Worm (Caenorhabditis elegans) whole organism, L4 larva: Measurements from ENCODE around the gene egl-43.

Experiments used
- D1046.2 ChIP-seq: fragments of 200-800 bp; sonication (Bioruptor generic); IDR thresholded peaks from 2 replicates; pipeline ENCODE4 v1.3.6; 2022; ENCODE audit warnings: missing genetic modification characterization, missing compliant biosample characterization
- F37D6.2 ChIP-seq: sonication (generic microtip); optimal IDR thresholded peaks from 2 replicates; lab custom pipeline; 2016; ENCODE audit warnings: mild to moderate bottlenecking, missing genetic modification characterization, missing compliant biosample characterization
- F44E2.7 ChIP-seq: fragments of 200-800 bp; sonication (Bioruptor generic); IDR thresholded peaks from 2 replicates; pipeline ENCODE4 v2.1.2; 2022; ENCODE audit warnings: missing genetic modification characterization, missing compliant biosample characterization
- T26A8.4 ChIP-seq: fragments of 200-800 bp; sonication (Bioruptor generic); IDR thresholded peaks from 2 replicates; pipeline ENCODE4 v1.3.6; 2022; ENCODE audit warnings: missing genetic modification characterization, missing compliant biosample characterization
- Y5F2A.4 ChIP-seq: fragments of 200-800 bp; sonication (Bioruptor generic); optimal IDR thresholded peaks from 2 replicates; lab custom pipeline; 2018; ENCODE audit warnings: mild to moderate bottlenecking, missing genetic modification characterization, missing compliant biosample characterization
- ZK337.2 ChIP-seq: fragments of 200-800 bp; sonication (Bioruptor generic); IDR thresholded peaks from 2 replicates; pipeline ENCODE4 v1.3.6; 2022; ENCODE audit warnings: missing genetic modification reagents, missing genetic modification characterization, missing compliant biosample characterization
- ZK546.5 ChIP-seq, 2 experiments: sonication (generic microtip); optimal IDR thresholded peaks; 2 replicates each; lab custom pipeline; 2017; ENCODE audit warnings: missing biosample characterization in 2 of 2, missing genetic modification characterization in 2 of 2
- ceh-32 ChIP-seq: sonication (generic microtip); optimal IDR thresholded peaks from 2 replicates; lab custom pipeline; 2016; ENCODE audit warnings: mild to moderate bottlenecking, missing genetic modification characterization, missing compliant biosample characterization; ENCODE audit not compliant: poor library complexity
- ceh-44 ChIP-seq: fragments of 200-800 bp; sonication (Bioruptor generic); IDR thresholded peaks from 2 replicates; pipeline ENCODE4 v1.3.6; 2022; ENCODE audit warnings: missing genetic modification reagents, missing genetic modification characterization, missing compliant biosample characterization
- ceh-82 ChIP-seq: sonication (generic microtip); optimal IDR thresholded peaks from 2 replicates; lab custom pipeline; 2017; ENCODE audit warnings: missing biosample characterization, missing genetic modification characterization
- cey-2 ChIP-seq: sonication (generic microtip); optimal IDR thresholded peaks from 3 replicates; lab custom pipeline; 2017; ENCODE audit warnings: missing genetic modification characterization, mild to moderate bottlenecking, missing compliant biosample characterization, antibody characterized with exemption, borderline replicate concordance; ENCODE audit not compliant: insufficient read depth
- daf-19 ChIP-seq: fragments of 200-800 bp; sonication (Bioruptor generic); conservative IDR thresholded peaks from 2 replicates; pipeline ENCODE4 v1.3.6; 2022; ENCODE audit warnings: missing genetic modification characterization, missing compliant biosample characterization
- daf-8 ChIP-seq: fragments of 200-800 bp; sonication (Bioruptor generic); IDR thresholded peaks from 2 replicates; pipeline ENCODE4 v1.3.6; 2022; ENCODE audit warnings: missing genetic modification characterization, missing compliant biosample characterization
- dmd-6 ChIP-seq: fragments of 200-800 bp; sonication (Bioruptor generic); IDR thresholded peaks from 2 replicates; pipeline ENCODE4 v1.3.6; 2022; ENCODE audit warnings: missing genetic modification reagents, missing genetic modification characterization, missing compliant biosample characterization
- dmd-8 ChIP-seq: fragments of 200-800 bp; sonication (Bioruptor generic); IDR thresholded peaks from 2 replicates; pipeline ENCODE4 v1.3.6; 2022; ENCODE audit warnings: missing genetic modification characterization, missing compliant biosample characterization
- dpl-1 ChIP-seq: fragments of 150-350 bp; optimal IDR thresholded peaks from 2 replicates; lab custom pipeline; 2014; ENCODE audit warnings: missing biosample characterization, missing genetic modification reagents, missing genetic modification characterization
- dve-1 ChIP-seq: sonication (generic microtip); optimal IDR thresholded peaks from 2 replicates; lab custom pipeline; 2017; ENCODE audit warnings: antibody characterized with exemption, mild to moderate bottlenecking, missing genetic modification characterization, missing compliant biosample characterization; ENCODE audit not compliant: insufficient read depth
- egl-27 ChIP-seq: sonication (generic microtip); optimal IDR thresholded peaks from 3 replicates; lab custom pipeline; 2017; ENCODE audit warnings: missing biosample characterization, missing genetic modification reagents, missing genetic modification characterization
- egl-43 ChIP-seq: fragments of 200-800 bp; sonication (Bioruptor generic); IDR thresholded peaks from 2 replicates; pipeline ENCODE4 v1.3.6; 2022; ENCODE audit warnings: missing genetic modification reagents, missing genetic modification characterization, missing compliant biosample characterization
- fos-1 ChIP-seq: fragments of 150-350 bp; optimal IDR thresholded peaks from 2 replicates; lab custom pipeline; 2014; ENCODE audit warnings: missing biosample characterization, missing genetic modification characterization
- gei-8 ChIP-seq: fragments of 200-800 bp; sonication (Bioruptor generic); optimal IDR thresholded peaks from 2 replicates; lab custom pipeline; 2018; ENCODE audit warnings: mild to moderate bottlenecking, missing genetic modification characterization, missing compliant biosample characterization
- hif-1 ChIP-seq, 2 experiments: sonication (generic microtip); optimal IDR thresholded peaks; 2 replicates each; lab custom pipeline; 2016 to 2017; ENCODE audit warnings: missing compliant biosample characterization in 2 of 2, missing genetic modification characterization in 2 of 2, missing genetic modification reagents in 2 of 2, missing genotype in 2 of 2, mild to moderate bottlenecking in 1 of 2
- hlh-11 ChIP-seq: fragments of 200-800 bp; sonication (Bioruptor generic); optimal IDR thresholded peaks from 2 replicates; lab custom pipeline; 2018; ENCODE audit warnings: mild to moderate bottlenecking, missing genetic modification characterization, missing compliant biosample characterization
- hlh-30 ChIP-seq: sonication (generic microtip); optimal IDR thresholded peaks from 2 replicates; lab custom pipeline; 2017; ENCODE audit warnings: antibody characterized with exemption, mild to moderate bottlenecking, missing genetic modification characterization, missing compliant biosample characterization; ENCODE audit not compliant: insufficient read depth
- lin-29 ChIP-seq: fragments of 200-800 bp; sonication (Bioruptor generic); IDR thresholded peaks from 2 replicates; pipeline ENCODE4 v1.3.6; 2022; ENCODE audit warnings: missing genetic modification reagents, missing genetic modification characterization, missing compliant biosample characterization
- lin-39 ChIP-seq: fragments of 150-350 bp; optimal IDR thresholded peaks from 2 replicates; lab custom pipeline; 2014; ENCODE audit warnings: missing biosample characterization, missing genetic modification reagents, missing genetic modification characterization
- lsy-2 ChIP-seq, 2 experiments: fragments of 150-350 bp in 1 of 2; sonication (generic microtip) in 1 of 2; optimal IDR thresholded peaks; 2 replicates each; lab custom pipeline; 2014 to 2017; ENCODE audit warnings: missing biosample characterization in 2 of 2, missing genetic modification characterization in 2 of 2
- madf-5 ChIP-seq, 2 experiments: fragments of 200-800 bp; sonication (Bioruptor generic); IDR thresholded peaks; 2 replicates each; pipeline ENCODE4 v1.3.6; 2022; ENCODE audit warnings: missing compliant biosample characterization in 2 of 2, missing genetic modification characterization in 2 of 2
- madf-9 ChIP-seq: fragments of 200-800 bp; sonication (Bioruptor generic); conservative IDR thresholded peaks from 2 replicates; pipeline ENCODE4 v1.3.6; 2022; ENCODE audit warnings: missing genetic modification reagents, missing genetic modification characterization, missing compliant biosample characterization
- mdt-29 ChIP-seq: fragments of 200-800 bp; sonication (Bioruptor generic); IDR thresholded peaks from 2 replicates; pipeline ENCODE4 v1.3.6; 2022; ENCODE audit warnings: missing genetic modification reagents, missing genetic modification characterization, missing compliant biosample characterization
- mep-1 ChIP-seq: fragments of 150-350 bp; sonication (generic microtip); optimal IDR thresholded peaks from 3 replicates; lab custom pipeline; 2014; ENCODE audit warnings: missing biosample characterization, missing genetic modification characterization
- mes-2 ChIP-seq: sonication (generic microtip); optimal IDR thresholded peaks from 2 replicates; lab custom pipeline; 2016; ENCODE audit warnings: missing genotype, mild to moderate bottlenecking, missing genetic modification characterization, missing compliant biosample characterization; ENCODE audit not compliant: poor library complexity, severe bottlenecking
- mxl-2 ChIP-seq: fragments of 200-800 bp; sonication (Bioruptor generic); conservative IDR thresholded peaks from 2 replicates; pipeline ENCODE4 v1.3.6; 2022; ENCODE audit warnings: missing genetic modification reagents, missing genetic modification characterization, missing compliant biosample characterization
- nhr-10 ChIP-seq: fragments of 150-350 bp; optimal IDR thresholded peaks from 2 replicates; lab custom pipeline; 2014; ENCODE audit warnings: missing biosample characterization, missing genetic modification characterization
- nhr-41 ChIP-seq: fragments of 200-800 bp; sonication (Bioruptor generic); IDR thresholded peaks from 2 replicates; pipeline ENCODE4 v1.3.6; 2022; ENCODE audit warnings: missing genetic modification reagents, missing genetic modification characterization, missing compliant biosample characterization
- nhr-6 ChIP-seq: fragments of 150-350 bp; optimal IDR thresholded peaks from 2 replicates; lab custom pipeline; 2014; ENCODE audit warnings: missing biosample characterization, missing genetic modification characterization
- nhr-76 ChIP-seq: fragments of 150-350 bp; optimal IDR thresholded peaks from 2 replicates; lab custom pipeline; 2014; ENCODE audit warnings: missing biosample characterization, missing genetic modification characterization
- nhr-77 ChIP-seq: fragments of 150-350 bp; optimal IDR thresholded peaks from 2 replicates; lab custom pipeline; 2014; ENCODE audit warnings: missing biosample characterization, missing genetic modification characterization
- pqm-1 ChIP-seq: sonication (generic microtip); optimal IDR thresholded peaks from 2 replicates; lab custom pipeline; 2017; ENCODE audit warnings: missing biosample characterization, missing genetic modification characterization
- rbr-2 ChIP-seq: sonication (generic microtip); optimal IDR thresholded peaks from 2 replicates; lab custom pipeline; 2016; ENCODE audit warnings: missing genotype, missing genetic modification characterization, missing compliant biosample characterization
- sdz-12 ChIP-seq: fragments of 200-800 bp; sonication (Bioruptor generic); optimal IDR thresholded peaks from 2 replicates; lab custom pipeline; 2018; ENCODE audit warnings: mild to moderate bottlenecking, missing genetic modification characterization, missing compliant biosample characterization
- skn-1 ChIP-seq: fragments of 150-350 bp; optimal IDR thresholded peaks from 2 replicates; lab custom pipeline; 2014; ENCODE audit warnings: missing biosample characterization, missing genetic modification characterization
- snpc-1.2 ChIP-seq: fragments of 200-800 bp; sonication (Bioruptor generic); IDR thresholded peaks from 2 replicates; pipeline ENCODE4 v1.3.6; 2022; ENCODE audit warnings: missing genetic modification reagents, missing genetic modification characterization, missing compliant biosample characterization
- spr-1 ChIP-seq: sonication (generic microtip); optimal IDR thresholded peaks from 2 replicates; lab custom pipeline; 2016; ENCODE audit warnings: mild to moderate bottlenecking, missing genetic modification characterization, missing compliant biosample characterization
- spr-3 ChIP-seq: fragments of 200-800 bp; sonication (Bioruptor generic); optimal IDR thresholded peaks from 2 replicates; lab custom pipeline; 2018; ENCODE audit warnings: mild to moderate bottlenecking, missing genetic modification characterization, missing compliant biosample characterization
- unc-130 ChIP-seq: sonication (generic microtip); optimal IDR thresholded peaks from 2 replicates; lab custom pipeline; 2016; ENCODE audit warnings: missing genetic modification reagents, missing genetic modification characterization, missing compliant biosample characterization
- unc-39 ChIP-seq: sonication (generic microtip); optimal IDR thresholded peaks from 2 replicates; lab custom pipeline; 2017; ENCODE audit warnings: missing biosample characterization, missing genetic modification characterization
- vab-7 ChIP-seq: fragments of 200-800 bp; sonication (Bioruptor generic); IDR thresholded peaks from 2 replicates; pipeline ENCODE4 v1.3.6; 2022; ENCODE audit warnings: missing genetic modification reagents, missing genetic modification characterization, missing compliant biosample characterization
- zfp-2 ChIP-seq: sonication (generic microtip); optimal IDR thresholded peaks from 2 replicates; lab custom pipeline; 2016; ENCODE audit warnings: mild to moderate bottlenecking, missing genetic modification characterization, missing compliant biosample characterization
- zip-11 ChIP-seq: fragments of 200-800 bp; sonication (Bioruptor generic); IDR thresholded peaks from 2 replicates; pipeline ENCODE4 v1.3.6; 2022; ENCODE audit warnings: missing genetic modification characterization, missing compliant biosample characterization
- zip-2 ChIP-seq: fragments of 150-350 bp; optimal IDR thresholded peaks from 2 replicates; lab custom pipeline; 2014; ENCODE audit warnings: missing biosample characterization, missing genetic modification characterization
- ztf-11 ChIP-seq: fragments of 150-350 bp; optimal IDR thresholded peaks from 2 replicates; lab custom pipeline; 2014; ENCODE audit warnings: missing biosample characterization, missing genetic modification characterization

egl-43 gene

DNA sequence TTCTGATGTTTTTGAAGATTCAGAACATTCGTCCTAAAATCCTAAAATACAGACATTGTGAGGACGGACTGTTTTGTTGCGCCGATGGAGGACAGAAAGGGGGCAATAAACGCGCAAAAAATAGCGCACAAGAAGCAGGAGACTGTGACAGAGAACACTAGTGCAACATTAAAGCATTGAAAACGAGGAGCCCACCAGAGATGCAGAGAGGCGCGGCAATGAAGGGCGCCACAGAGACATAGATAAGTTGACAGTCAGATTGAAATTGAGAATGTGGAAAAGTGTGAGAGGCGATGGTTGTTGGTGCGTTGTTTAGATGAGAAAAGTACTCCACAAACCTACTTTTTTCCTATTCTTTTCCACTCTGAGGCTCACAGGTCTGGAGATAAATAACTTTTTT, 20.0 kb downstream of the egl-43 start, which contains the start of gene aakg-5 (continued):
- peak; percentile 34 for TF ChIP-seq nhr-10 (tag; lab: Kevin White, UChicago)
- TF ChIP-seq egl-27 (tag; lab: Kevin White, UChicago), result no peak
- TF ChIP-seq zfp-2 (tag; lab: Kevin White, UChicago), result no peak
- TF ChIP-seq unc-39 (tag; lab: Kevin White, UChicago), result no peak
- TF ChIP-seq ceh-82, result no peak
- TF ChIP-seq F44E2.7 (GFP tag; lab: Robert Waterston, UW), result no peak
- peak; percentile 73 for TF ChIP-seq mep-1 (tag; lab: Kevin White, UChicago)
- no peak for TF ChIP-seq dmd-8 (GFP tag; lab: Robert Waterston, UW)
- TF ChIP-seq snpc-1.2, result no peak
- no peak for TF ChIP-seq cey-2 (tag; lab: Kevin White, UChicago)
- no peak for TF ChIP-seq ceh-32
- TF ChIP-seq hif-1 (tag; optimal IDR thresholded peaks at IDR 0.05; lab: Kevin White, UChicago), result peak in 1 of 2 experiments; percentile 33
- 0 out of 2 replicates have a peak, but pooled peaks have one; percentile 28 for TF ChIP-seq nhr-41 (GFP tag; lab: Robert Waterston, UW)
- peak; percentile 93 for TF ChIP-seq dve-1 (tag; lab: Kevin White, UChicago)
- peak; percentile 80 for TF ChIP-seq nhr-6 (tag; lab: Kevin White, UChicago)
- TF ChIP-seq mxl-2 (GFP tag; lab: Robert Waterston, UW), result no peak
- TF ChIP-seq skn-1 (tag; lab: Kevin White, UChicago), result no peak
- no peak for TF ChIP-seq vab-7
- TF ChIP-seq lin-29 (GFP tag; lab: Robert Waterston, UW), result no peak
- TF ChIP-seq lin-39 (tag; lab: Kevin White, UChicago), result no peak
- peak; percentile 91 for TF ChIP-seq dmd-6 (GFP tag; lab: Robert Waterston, UW)
- no peak for TF ChIP-seq Y5F2A.4 (GFP tag; lab: Kevin White, UChicago)
- TF ChIP-seq gei-8 (GFP tag; lab: Kevin White, UChicago), result no peak
- TF ChIP-seq F37D6.2 (tag; lab: Kevin White, UChicago), result no peak
- no peak for TF ChIP-seq daf-8 (GFP tag; lab: Robert Waterston, UW)
- 0 out of 4 replicates have a peak, but pooled peaks of 1 of the 2 experiments have one; percentile 9 for TF ChIP-seq madf-5 (GFP tag; IDR thresholded peaks at IDR 0.05; lab: Robert Waterston, UW)
- no peak for TF ChIP-seq ZK546.5 (tag; optimal IDR thresholded peaks at IDR 0.05; lab: Kevin White, UChicago)
- no peak for TF ChIP-seq fos-1 (tag; lab: Kevin White, UChicago)
- no peak for TF ChIP-seq sdz-12 (GFP tag; lab: Kevin White, UChicago)
- TF ChIP-seq ztf-11 (tag; lab: Kevin White, UChicago), result no peak
- TF ChIP-seq zip-11 (GFP tag; lab: Robert Waterston, UW), result no peak
- peak; percentile 32 for TF ChIP-seq pqm-1 (tag; lab: Kevin White, UChicago)
- no peak for TF ChIP-seq egl-43
- peak; percentile 25 to 82 for TF ChIP-seq lsy-2 (tag; optimal IDR thresholded peaks at IDR 0.05; lab: Kevin White, UChicago)
- peak; percentile 19 for TF ChIP-seq spr-1
- TF ChIP-seq ZK337.2 (GFP tag; lab: Robert Waterston, UW), result no peak
- no peak for TF ChIP-seq D1046.2
- no peak for TF ChIP-seq nhr-76
- TF ChIP-seq rbr-2 (tag; lab: Kevin White, UChicago), result peak; percentile 70
- no peak for TF ChIP-seq spr-3 (GFP tag; lab: Kevin White, UChicago)
- peak; percentile 70 for TF ChIP-seq hlh-30
- peak; percentile 55 for TF ChIP-seq T26A8.4 (GFP tag; lab: Robert Waterston, UW)
- no peak for TF ChIP-seq zip-2 (tag; lab: Kevin White, UChicago)
- no peak for TF ChIP-seq daf-19 (GFP tag; lab: Robert Waterston, UW)
- no peak for TF ChIP-seq mdt-29
- TF ChIP-seq madf-9, result no peak
- peak; percentile 63 for TF ChIP-seq dpl-1 (GFP tag; lab: Kevin White, UChicago)
- peak; percentile 95 for TF ChIP-seq hlh-11
- TF ChIP-seq ceh-44 (GFP tag; lab: Robert Waterston, UW), result no peak
- TF ChIP-seq nhr-77, result peak; percentile 29
- peak; percentile 77 for TF ChIP-seq mes-2
- TF ChIP-seq unc-130 (GFP tag; lab: Kevin White, UChicago), result no peak
